Worm (Caenorhabditis elegans) whole organism, L4/young adult: ENCODE measurements around the gene ccr-4.
A peak's percentile ranks its signal among the peaks of the same experiment; 100 is the strongest.

Experiments
- W03F9.2 ChIP-seq: fragments of 150-350 bp; optimal IDR thresholded peaks from 2 replicates; lab custom pipeline; 2014; ENCODE audit warnings: missing biosample characterization, missing genetic modification characterization
- dao-5 ChIP-seq: sonication (generic microtip); optimal IDR thresholded peaks from 2 replicates; lab custom pipeline; 2016; ENCODE audit warnings: missing genotype, missing genetic modification characterization, moderate library complexity, missing compliant biosample characterization
- him-1 ChIP-seq: sonication (generic microtip); optimal IDR thresholded peaks from 2 replicates; lab custom pipeline; 2016; ENCODE audit warnings: missing genotype, missing genetic modification reagents, missing genetic modification characterization, missing compliant biosample characterization

DNA sequence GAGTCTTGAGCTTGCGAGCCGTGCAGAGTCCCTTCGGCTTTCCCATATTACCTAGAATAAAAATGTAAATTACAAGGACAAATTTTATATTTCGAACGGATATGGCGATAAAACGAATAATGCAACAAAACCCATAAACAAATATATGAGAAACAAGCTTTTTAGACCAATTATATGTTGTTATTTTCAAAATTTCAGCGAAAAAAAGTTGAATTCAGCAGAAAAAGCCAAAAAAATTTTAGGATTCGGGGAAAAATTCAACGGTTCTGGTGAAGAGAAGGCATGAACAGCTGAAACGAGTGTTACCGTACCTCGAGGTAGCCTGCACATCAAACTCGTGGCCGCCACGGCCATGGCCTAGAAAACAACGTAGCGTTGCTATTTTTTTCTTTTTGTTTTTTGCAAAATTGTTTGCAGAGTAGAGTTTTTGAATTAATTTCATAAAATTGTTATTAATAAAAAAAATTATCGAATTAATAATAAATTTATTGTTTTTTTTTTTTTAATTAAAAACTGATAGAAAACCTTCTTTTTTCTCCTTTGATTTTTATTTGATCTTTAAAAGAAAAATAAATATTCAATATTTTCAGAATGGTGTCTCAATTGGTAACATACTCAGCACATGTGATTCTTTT, 29.8 kb downstream of the ccr-4 start, which contains the start of the genes rps-23 and dpm-3:
- TF ChIP-seq him-1 (tag; lab: Kevin White, UChicago): peak; percentile 87
- TF ChIP-seq W03F9.2: peak; percentile 94
- no peak for TF ChIP-seq dao-5 (tag; lab: Kevin White, UChicago)
